Worm (Caenorhabditis elegans) whole organism, young adult: ENCODE results near the gene Y42H9AR.4.

Source experiments
- B0019.2 ChIP-seq: fragments of 200-800 bp; sonication (Bioruptor generic); conservative IDR thresholded peaks from 2 replicates; pipeline ENCODE4 v1.3.6; 2022; ENCODE audit warnings: missing genetic modification reagents, missing genetic modification characterization, missing compliant biosample characterization
- B0035.1 ChIP-seq: sonication (generic microtip); optimal IDR thresholded peaks from 2 replicates; lab custom pipeline; 2016; ENCODE audit warnings: missing genetic modification characterization, mild to moderate bottlenecking, missing compliant biosample characterization, missing genotype, missing genetic modification reagents
- B0336.3 ChIP-seq: fragments of 200-800 bp; sonication (Bioruptor generic); IDR thresholded peaks from 2 replicates; pipeline ENCODE4 v1.3.6; 2022; ENCODE audit warnings: missing genetic modification characterization, missing compliant biosample characterization
- C17E4.6 ChIP-seq: fragments of 200-800 bp; sonication (Bioruptor generic); IDR thresholded peaks from 2 replicates; pipeline ENCODE4 v1.3.6; 2022; ENCODE audit warnings: missing genetic modification reagents, missing genetic modification characterization, missing compliant biosample characterization
- F23B12.7 ChIP-seq: sonication (generic microtip); optimal IDR thresholded peaks from 2 replicates; lab custom pipeline; 2017; ENCODE audit warnings: missing genetic modification characterization, mild to moderate bottlenecking, missing compliant biosample characterization, antibody characterized with exemption, moderate library complexity; ENCODE audit not compliant: insufficient read depth
- F37B4.10 ChIP-seq: fragments of 200-800 bp; sonication (Bioruptor generic); IDR thresholded peaks from 2 replicates; pipeline ENCODE4 v1.3.6; 2022; ENCODE audit warnings: missing genetic modification characterization, missing compliant biosample characterization
- F39B2.1 ChIP-seq: fragments of 200-800 bp; sonication (Bioruptor generic); IDR thresholded peaks from 2 replicates; pipeline ENCODE4 v1.3.6; 2022; ENCODE audit warnings: missing genetic modification reagents, missing genetic modification characterization, missing compliant biosample characterization
- F57C9.4 ChIP-seq: sonication (generic microtip); optimal IDR thresholded peaks from 2 replicates; lab custom pipeline; 2017; ENCODE audit warnings: mild to moderate bottlenecking, missing genetic modification characterization, missing compliant biosample characterization
- T07F8.4 ChIP-seq: sonication (generic microtip); optimal IDR thresholded peaks from 2 replicates; lab custom pipeline; 2016; ENCODE audit warnings: mild to moderate bottlenecking, missing genetic modification characterization, moderate library complexity, missing compliant biosample characterization
- Y53F4B.3 ChIP-seq: fragments of 200-800 bp; sonication (Bioruptor generic); IDR thresholded peaks from 2 replicates; pipeline ENCODE4 v1.3.6; 2022; ENCODE audit warnings: missing genetic modification reagents, missing genetic modification characterization, missing compliant biosample characterization
- Y56A3A.18 ChIP-seq: fragments of 200-800 bp; sonication (Bioruptor generic); IDR thresholded peaks from 2 replicates; pipeline ENCODE4 v1.3.6; 2022; ENCODE audit warnings: missing genetic modification reagents, missing genetic modification characterization, missing compliant biosample characterization
- Y79H2A.3 ChIP-seq: fragments of 200-800 bp; sonication (Bioruptor generic); conservative IDR thresholded peaks from 2 replicates; pipeline ENCODE4 v1.3.6; 2022; ENCODE audit warnings: missing genetic modification reagents, missing genetic modification characterization, missing compliant biosample characterization
- Y95B8A.8 ChIP-seq: fragments of 200-800 bp; sonication (Bioruptor generic); IDR thresholded peaks from 2 replicates; pipeline ENCODE4 v1.3.6; 2022; ENCODE audit warnings: missing genetic modification reagents, missing genetic modification characterization, missing compliant biosample characterization
- ama-1 ChIP-seq, 3 experiments: fragments of 150-350 bp in 1 of 3; sonication (generic microtip) in 2 of 3; optimal IDR thresholded peaks; 2 replicates each; lab custom pipeline; 2014 to 2018; ENCODE audit warnings: missing biosample characterization in 2 of 3, missing genetic modification characterization in 2 of 3, missing genetic modification reagents in 2 of 3
- athp-1 ChIP-seq: sonication (generic microtip); optimal IDR thresholded peaks from 2 replicates; lab custom pipeline; 2017; ENCODE audit warnings: mild to moderate bottlenecking, missing genetic modification characterization, missing compliant biosample characterization
- bed-1 ChIP-seq: fragments of 200-800 bp; sonication (Bioruptor generic); IDR thresholded peaks from 2 replicates; pipeline ENCODE4 v1.3.6; 2022; ENCODE audit warnings: missing genetic modification reagents, missing genetic modification characterization, missing compliant biosample characterization
- bed-2 ChIP-seq: fragments of 200-800 bp; sonication (Bioruptor generic); IDR thresholded peaks from 2 replicates; pipeline ENCODE4 v1.3.6; 2022; ENCODE audit warnings: missing genetic modification reagents, missing genetic modification characterization, missing compliant biosample characterization
- cebp-1 ChIP-seq, 2 experiments: fragments of 200-800 bp in 1 of 2; sonication (Bioruptor generic) in 1 of 2; sonication (generic microtip) in 1 of 2; IDR thresholded peaks in 1 of 2; optimal IDR thresholded peaks in 1 of 2; 2 replicates each; pipeline versions ENCODE4 v1.3.6 to Lab custom; 2017 to 2022; ENCODE audit warnings: missing compliant biosample characterization in 2 of 2, missing genetic modification characterization in 2 of 2, mild to moderate bottlenecking in 1 of 2, missing genetic modification reagents in 1 of 2, moderate library complexity in 1 of 2
- ceh-100 ChIP-seq: fragments of 200-800 bp; sonication (Bioruptor generic); IDR thresholded peaks from 2 replicates; pipeline ENCODE4 v1.3.6; 2022; ENCODE audit warnings: missing genetic modification reagents, missing genetic modification characterization, missing compliant biosample characterization
- ceh-27 ChIP-seq: fragments of 200-800 bp; sonication (Bioruptor generic); optimal IDR thresholded peaks from 2 replicates; lab custom pipeline; 2018; ENCODE audit warnings: mild to moderate bottlenecking, missing genetic modification characterization, moderate library complexity, missing compliant biosample characterization
- ceh-40 ChIP-seq: fragments of 200-800 bp; sonication (Bioruptor generic); IDR thresholded peaks from 2 replicates; pipeline ENCODE4 v1.3.6; 2022; ENCODE audit warnings: missing genetic modification characterization, missing compliant biosample characterization
- ceh-58 ChIP-seq: fragments of 200-800 bp; sonication (Bioruptor generic); IDR thresholded peaks from 2 replicates; pipeline ENCODE4 v1.3.6; 2022; ENCODE audit warnings: missing genetic modification characterization, missing compliant biosample characterization
- ceh-91 ChIP-seq: fragments of 200-800 bp; sonication (Bioruptor generic); IDR thresholded peaks from 2 replicates; pipeline ENCODE4 v1.3.6; 2022; ENCODE audit warnings: missing genetic modification reagents, missing genetic modification characterization, missing compliant biosample characterization
- chd-7 ChIP-seq: sonication (generic microtip); optimal IDR thresholded peaks from 2 replicates; lab custom pipeline; 2016; ENCODE audit warnings: mild to moderate bottlenecking, missing genetic modification characterization, moderate library complexity, missing compliant biosample characterization
- dpff-1 ChIP-seq: sonication (generic microtip); optimal IDR thresholded peaks from 2 replicates; lab custom pipeline; 2017; ENCODE audit warnings: mild to moderate bottlenecking, missing genetic modification characterization, missing compliant biosample characterization
- dpl-1 ChIP-seq: fragments of 150-350 bp; optimal IDR thresholded peaks from 2 replicates; lab custom pipeline; 2014; ENCODE audit warnings: missing biosample characterization, missing genetic modification reagents, missing genetic modification characterization
- hlh-12 ChIP-seq: sonication (generic microtip); optimal IDR thresholded peaks from 2 replicates; lab custom pipeline; 2016; ENCODE audit warnings: missing genetic modification characterization, missing compliant biosample characterization
- hlh-26 ChIP-seq: fragments of 200-800 bp; sonication (Bioruptor generic); conservative IDR thresholded peaks from 2 replicates; pipeline ENCODE4 v1.3.6; 2022; ENCODE audit warnings: missing genetic modification reagents, missing genetic modification characterization, missing compliant biosample characterization
- hmg-1.2 ChIP-seq: fragments of 200-800 bp; sonication (Bioruptor generic); IDR thresholded peaks from 2 replicates; pipeline ENCODE4 v1.3.6; 2022; ENCODE audit warnings: missing genetic modification reagents, missing genetic modification characterization, missing compliant biosample characterization
- hsf-1 ChIP-seq: fragments of 200-800 bp; sonication (Bioruptor generic); IDR thresholded peaks from 2 replicates; pipeline ENCODE4 v1.3.6; 2022; ENCODE audit warnings: missing genetic modification reagents, missing genetic modification characterization, missing compliant biosample characterization
- lin-54 ChIP-seq: fragments of 200-800 bp; sonication (Bioruptor generic); optimal IDR thresholded peaks from 2 replicates; lab custom pipeline; 2018; ENCODE audit warnings: mild to moderate bottlenecking, missing genetic modification characterization, missing compliant biosample characterization
- lir-1 ChIP-seq: fragments of 200-800 bp; sonication (Bioruptor generic); conservative IDR thresholded peaks from 2 replicates; pipeline ENCODE4 v1.3.6; 2022; ENCODE audit warnings: missing genetic modification reagents, missing genetic modification characterization, missing compliant biosample characterization
- madf-10 ChIP-seq: sonication (generic microtip); optimal IDR thresholded peaks from 2 replicates; lab custom pipeline; 2016; ENCODE audit warnings: mild to moderate bottlenecking, missing genetic modification characterization, missing compliant biosample characterization
- mcd-1 ChIP-seq: fragments of 200-800 bp; sonication (Bioruptor generic); IDR thresholded peaks from 2 replicates; pipeline ENCODE4 v1.3.6; 2022; ENCODE audit warnings: missing genetic modification reagents, missing genetic modification characterization, missing compliant biosample characterization
- mes-4 ChIP-seq: sonication (generic microtip); optimal IDR thresholded peaks from 2 replicates; lab custom pipeline; 2016; ENCODE audit warnings: missing genotype, missing genetic modification characterization, missing compliant biosample characterization
- nfya-1 ChIP-seq: sonication (generic microtip); optimal IDR thresholded peaks from 2 replicates; lab custom pipeline; 2017; ENCODE audit warnings: antibody characterized with exemption, missing compliant biosample characterization, missing genetic modification characterization, borderline replicate concordance; ENCODE audit not compliant: insufficient read depth
- nhr-179 ChIP-seq: sonication (generic microtip); optimal IDR thresholded peaks from 2 replicates; lab custom pipeline; 2016; ENCODE audit warnings: mild to moderate bottlenecking, missing genetic modification characterization, missing compliant biosample characterization
- nhr-27 ChIP-seq: fragments of 200-800 bp; sonication (Bioruptor generic); optimal IDR thresholded peaks from 2 replicates; lab custom pipeline; 2018; ENCODE audit warnings: mild to moderate bottlenecking, missing genetic modification characterization, moderate library complexity, missing compliant biosample characterization
- rcor-1 ChIP-seq: fragments of 200-800 bp; sonication (Bioruptor generic); IDR thresholded peaks from 2 replicates; pipeline ENCODE4 v1.3.6; 2022; ENCODE audit warnings: missing genetic modification reagents, missing genetic modification characterization, missing compliant biosample characterization
- repo-1 ChIP-seq: sonication (generic microtip); optimal IDR thresholded peaks from 2 replicates; lab custom pipeline; 2017; ENCODE audit warnings: mild to moderate bottlenecking, missing genetic modification characterization, missing compliant biosample characterization
- sea-2 ChIP-seq: fragments of 200-800 bp; sonication (Bioruptor generic); IDR thresholded peaks from 2 replicates; pipeline ENCODE4 v1.3.6; 2022; ENCODE audit warnings: missing genetic modification characterization, missing compliant biosample characterization
- snpc-1.3 ChIP-seq: sonication (generic microtip); optimal IDR thresholded peaks from 2 replicates; lab custom pipeline; 2017; ENCODE audit warnings: missing genetic modification characterization, mild to moderate bottlenecking, missing compliant biosample characterization, antibody characterized with exemption, moderate library complexity, missing genotype, missing genetic modification reagents; ENCODE audit not compliant: insufficient read depth
- snpc-4 ChIP-seq, 5 experiments: fragments of 150-350 bp in 1 of 5; sonication (generic microtip) in 4 of 5; optimal IDR thresholded peaks; 2 replicates each; lab custom pipeline; 2014 to 2018; ENCODE audit warnings: missing genetic modification characterization in 5 of 5, missing biosample characterization in 3 of 5, antibody characterized with exemption in 2 of 5, mild to moderate bottlenecking in 2 of 5, missing compliant biosample characterization in 2 of 5, missing genotype in 2 of 5, moderate library complexity in 2 of 5, missing genetic modification reagents in 1 of 5
- sptf-2 ChIP-seq: fragments of 200-800 bp; sonication (Bioruptor generic); optimal IDR thresholded peaks from 2 replicates; lab custom pipeline; 2018; ENCODE audit warnings: mild to moderate bottlenecking, missing genetic modification characterization, missing compliant biosample characterization
- tbp1 ChIP-seq: fragments of 200-800 bp; sonication (Bioruptor generic); optimal IDR thresholded peaks from 2 replicates; lab custom pipeline; 2018; ENCODE audit warnings: mild to moderate bottlenecking, missing genetic modification characterization, missing compliant biosample characterization
- zfh-2 ChIP-seq: fragments of 200-800 bp; sonication (Bioruptor generic); conservative IDR thresholded peaks from 2 replicates; pipeline ENCODE4 v1.3.6; 2022; ENCODE audit warnings: missing genetic modification reagents, missing genetic modification characterization, missing compliant biosample characterization
- ztf-3 ChIP-seq: fragments of 200-800 bp; sonication (Bioruptor generic); optimal IDR thresholded peaks from 2 replicates; lab custom pipeline; 2018; ENCODE audit warnings: mild to moderate bottlenecking, missing genetic modification characterization, missing compliant biosample characterization
- ztf-6 ChIP-seq: fragments of 200-800 bp; sonication (Bioruptor generic); IDR thresholded peaks from 2 replicates; pipeline ENCODE4 v1.3.6; 2022; ENCODE audit warnings: missing genetic modification reagents, missing genetic modification characterization, missing compliant biosample characterization

Gene Y42H9AR.4

ce11 chrIV:8061267-8061666 lies 50.8 kb downstream of the Y42H9AR.4 start:
- TF ChIP-seq snpc-1.3 (tag; lab: Kevin White, UChicago) (peak; percentile 6), ama-1 (optimal IDR thresholded peaks at IDR 0.05; lab: Kevin White, UChicago) (no peak), ama-1 (GFP tag; optimal IDR thresholded peaks at IDR 0.05; lab: Kevin White, UChicago) (no peak), Y53F4B.3 (GFP tag; lab: Robert Waterston, UW) (no peak), chd-7 (tag; lab: Kevin White, UChicago) (no peak), mes-4 (tag; lab: Kevin White, UChicago) (no peak), lir-1 (GFP tag; lab: Robert Waterston, UW) (no peak), ztf-3 (GFP tag; lab: Kevin White, UChicago) (no peak), Y95B8A.8 (GFP tag; lab: Robert Waterston, UW) (no peak), Y79H2A.3 (no peak), cebp-1 (GFP tag; IDR thresholded peaks at IDR 0.05; lab: Robert Waterston, UW) (no peak), cebp-1 (tag; optimal IDR thresholded peaks at IDR 0.05; lab: Kevin White, UChicago) (no peak), tbp1 (GFP tag; lab: Kevin White, UChicago) (no peak), repo-1 (tag; lab: Kevin White, UChicago) (no peak), dpff-1 (tag; lab: Kevin White, UChicago) (no peak), bed-1 (no peak), nhr-179 (no peak), F37B4.10 (GFP tag; lab: Robert Waterston, UW) (no peak), hlh-26 (GFP tag; lab: Robert Waterston, UW) (no peak), dpl-1 (GFP tag; lab: Kevin White, UChicago) (peak; percentile 55), B0019.2 (GFP tag; lab: Robert Waterston, UW) (no peak), F23B12.7 (tag; lab: Kevin White, UChicago) (peak; percentile 5), ceh-27 (GFP tag; lab: Kevin White, UChicago) (no peak), nfya-1 (no peak), ceh-58 (GFP tag; lab: Robert Waterston, UW) (no peak), T07F8.4 (no peak), B0336.3 (GFP tag; lab: Robert Waterston, UW) (no peak), zfh-2 (GFP tag; lab: Robert Waterston, UW) (no peak), F39B2.1 (no peak), mcd-1 (no peak), madf-10 (tag; lab: Kevin White, UChicago) (no peak), snpc-4 (GFP tag; optimal IDR thresholded peaks at IDR 0.05; lab: Kevin White, UChicago) (no peak), snpc-4 (tag; optimal IDR thresholded peaks at IDR 0.05; lab: Kevin White, UChicago) (no peak), ztf-6 (no peak), hlh-12 (no peak), B0035.1 (tag; lab: Kevin White, UChicago) (no peak), nhr-27 (tag; lab: Kevin White, UChicago) (no peak), hmg-1.2 (GFP tag; lab: Robert Waterston, UW) (no peak; the same call in 1 of the 2 replicates), C17E4.6 (GFP tag; lab: Robert Waterston, UW) (no peak), F57C9.4 (no peak), sptf-2 (GFP tag; lab: Kevin White, UChicago) (no peak), athp-1 (tag; lab: Kevin White, UChicago) (no peak), ceh-91 (peak; percentile 78), sea-2 (GFP tag; lab: Robert Waterston, UW) (no peak), lin-54 (GFP tag; lab: Kevin White, UChicago) (no peak), ceh-40 (GFP tag; lab: Robert Waterston, UW) (no peak), ceh-100 (no peak), bed-2 (no peak), rcor-1 (GFP tag; lab: Robert Waterston, UW) (peak; percentile 42; the same call in 1 of the 2 replicates), Y56A3A.18 (GFP tag; lab: Robert Waterston, UW) (no peak), hsf-1 (no peak)
